Worm (Caenorhabditis elegans) whole organism, mixed stage, embryonic: Measurements from ENCODE around the gene F59A7.2.

Source experiments
- ceh-39 ChIP-seq: fragments of 150-350 bp; optimal IDR thresholded peaks from 2 replicates; lab custom pipeline; 2014; ENCODE audit warnings: missing biosample characterization, missing genetic modification characterization
- elt-1 ChIP-seq: sonication (generic microtip); optimal IDR thresholded peaks from 2 replicates; lab custom pipeline; 2017; ENCODE audit warnings: missing genetic modification characterization, mild to moderate bottlenecking, missing compliant biosample characterization, antibody characterized with exemption, moderate library complexity, borderline replicate concordance; ENCODE audit not compliant: insufficient read depth
- elt-3 ChIP-seq: fragments of 150-350 bp; optimal IDR thresholded peaks from 2 replicates; lab custom pipeline; 2014; ENCODE audit warnings: missing biosample characterization, missing genetic modification characterization
- lin-32 ChIP-seq: fragments of 200-800 bp; sonication (Bioruptor generic); optimal IDR thresholded peaks from 2 replicates; lab custom pipeline; 2018; ENCODE audit warnings: mild to moderate bottlenecking, missing genetic modification characterization, missing compliant biosample characterization
- lsy-2 ChIP-seq: fragments of 150-350 bp; optimal IDR thresholded peaks from 2 replicates; lab custom pipeline; 2014; ENCODE audit warnings: missing biosample characterization, missing genetic modification characterization
- mep-1 ChIP-seq: fragments of 150-350 bp; optimal IDR thresholded peaks from 2 replicates; lab custom pipeline; 2017; ENCODE audit warnings: missing biosample characterization, missing genetic modification reagents, missing genetic modification characterization, inconsistent platforms
- nhr-237 ChIP-seq: fragments of 150-350 bp; optimal IDR thresholded peaks from 2 replicates; lab custom pipeline; 2014; ENCODE audit warnings: missing biosample characterization, missing genetic modification characterization
- snpc-4 ChIP-seq: fragments of 150-350 bp; optimal IDR thresholded peaks from 2 replicates; lab custom pipeline; 2014; ENCODE audit warnings: missing biosample characterization, missing genetic modification characterization
- unc-62 ChIP-seq: fragments of 150-350 bp; optimal IDR thresholded peaks from 2 replicates; lab custom pipeline; 2014; ENCODE audit warnings: missing biosample characterization, missing genetic modification reagents, missing genetic modification characterization

ce11 chrV:2055765-2056504 lies 39.6 kb upstream of the F59A7.2 start:
- no peak for TF ChIP-seq unc-62
- TF ChIP-seq snpc-4 = no peak
- no peak for TF ChIP-seq lin-32 (GFP tag; lab: Kevin White, UChicago)
- TF ChIP-seq elt-1 (tag; lab: Kevin White, UChicago) = no peak
- no peak for TF ChIP-seq nhr-237 (tag; lab: Kevin White, UChicago)
- no peak for TF ChIP-seq elt-3
- no peak for TF ChIP-seq lsy-2 (tag; lab: Kevin White, UChicago)
- no peak for TF ChIP-seq mep-1
- TF ChIP-seq ceh-39 = no peak
